Worm (Caenorhabditis elegans) whole organism, L4/young adult: Measurements from ENCODE around the gene unc-64.

Source experiments
- W03F9.2 ChIP-seq: fragments of 150-350 bp; optimal IDR thresholded peaks from 2 replicates; lab custom pipeline; 2014; ENCODE audit warnings: missing biosample characterization, missing genetic modification characterization
- him-1 ChIP-seq: sonication (generic microtip); optimal IDR thresholded peaks from 2 replicates; lab custom pipeline; 2016; ENCODE audit warnings: missing genotype, missing genetic modification reagents, missing genetic modification characterization, missing compliant biosample characterization

ce11 chrIII:13298722-13299431 lies 21.8 kb downstream of the unc-64 start, which contains the start of gene pgm-2:
- TF ChIP-seq W03F9.2 (tag; lab: Kevin White, UChicago): no peak
- TF ChIP-seq him-1 (tag; lab: Kevin White, UChicago): no peak
